Worm (Caenorhabditis elegans): ENCODE results near the gene str-221.

str-221 gene

ce11 chrV:1664921-1665320 lies 24.8 kb downstream of the str-221 start, which contains the start of gene K04F1.9:
K04F1.9 (plus strand) TSS chrV:1665221.
- TF ChIP-seq elt-3 (tag; optimal IDR thresholded peaks at IDR 0.05) = no peak
- no peak for TF ChIP-seq unc-98 (GFP tag; IDR thresholded peaks at IDR 0.05)
- TF ChIP-seq ceh-82 (tag; optimal IDR thresholded peaks at IDR 0.05) = no peak
- TF ChIP-seq unc-30 (tag; optimal IDR thresholded peaks at IDR 0.05) = no peak
- no peak for TF ChIP-seq fkh-8 (tag; optimal IDR thresholded peaks at IDR 0.05)
- TF ChIP-seq ztf-11 (tag; optimal IDR thresholded peaks at IDR 0.05) = no peak

DNA sequence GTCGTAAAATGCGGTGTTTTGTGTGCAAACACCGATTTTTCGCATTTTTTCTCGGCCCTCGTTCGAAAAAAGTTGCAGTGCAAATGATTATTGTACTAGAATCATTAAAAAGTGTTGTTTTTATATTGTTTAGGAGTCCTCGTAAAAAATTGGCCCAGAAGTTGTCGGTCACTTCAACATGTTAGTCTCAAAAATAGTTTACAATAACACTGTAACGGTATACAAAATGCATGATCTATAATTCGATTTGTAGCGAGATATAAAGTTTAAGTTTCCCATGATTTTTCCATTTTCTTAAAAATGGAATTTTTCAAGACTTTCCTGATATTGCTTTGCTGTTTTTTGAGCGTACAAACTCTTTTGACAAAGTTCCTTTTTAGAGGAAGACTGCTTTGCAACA lies 26.8 kb downstream of the str-221 start, which contains the start of gene K04F1.8:
TSS of gene K04F1.8 (plus strand) at position 301 of the 400 bp plus-strand sequence.
- no peak for TF ChIP-seq isw-1 (GFP tag; IDR thresholded peaks at IDR 0.05)
- no peak for TF ChIP-seq egl-27 (tag; optimal IDR thresholded peaks at IDR 0.05)
- TF ChIP-seq ceh-63 (GFP tag; optimal IDR thresholded peaks at IDR 0.05) = no peak

DNA sequence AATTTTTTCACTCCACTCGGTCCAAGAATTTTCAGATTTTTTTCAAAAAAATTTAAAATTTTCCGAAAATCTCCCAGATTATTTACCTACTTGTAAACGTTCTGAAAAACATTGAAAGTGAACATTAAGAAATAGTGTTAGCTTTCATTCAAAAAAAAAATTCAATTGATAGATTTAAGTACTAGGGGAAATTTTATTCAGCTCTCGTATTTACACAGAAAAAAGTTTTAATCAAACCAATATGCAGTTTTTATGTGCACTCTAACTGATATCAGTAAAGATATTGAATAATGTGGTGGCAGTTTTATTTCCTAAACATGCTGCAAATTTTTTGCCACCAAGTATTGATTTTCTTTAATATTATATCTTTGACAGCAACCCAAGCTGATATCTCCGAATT lies 28.1 kb downstream of the str-221 start, which contains the start of gene irld-42:
TSS of gene irld-42 (plus strand) at position 301 of the 400 bp plus-strand sequence.
- no peak for TF ChIP-seq ces-1 (GFP tag; optimal IDR thresholded peaks at IDR 0.05)
- no peak for TF ChIP-seq nhr-76 (tag; optimal IDR thresholded peaks at IDR 0.05)
- TF ChIP-seq lin-35 (GFP tag; optimal IDR thresholded peaks at IDR 0.05) = no peak
- TF ChIP-seq lin-13 (GFP tag; optimal IDR thresholded peaks at IDR 0.05) = no peak
- no peak for TF ChIP-seq unc-130 (tag; optimal IDR thresholded peaks at IDR 0.05)
- TF ChIP-seq ceh-82 (tag; optimal IDR thresholded peaks at IDR 0.05) = no peak
- TF ChIP-seq nhr-47 (tag; optimal IDR thresholded peaks at IDR 0.05) = no peak
- TF ChIP-seq C04F5.9 (tag; optimal IDR thresholded peaks at IDR 0.05) = no peak
- no peak for TF ChIP-seq nhr-90 (tag; optimal IDR thresholded peaks at IDR 0.05; ENCODE audit: poor library complexity)
- no peak for TF ChIP-seq rnt-1 (tag; optimal IDR thresholded peaks at IDR 0.05)

- TF ChIP-seq fos-1 (tag; optimal IDR thresholded peaks at IDR 0.05) (no peak), efl-1 (optimal IDR thresholded peaks at IDR 0.05) (no peak), efl-1 (GFP tag; optimal IDR thresholded peaks at IDR 0.05 in 1 of 2) (no peak), efl-3 (GFP tag; optimal IDR thresholded peaks at IDR 0.05) (no peak), ceh-90 (tag; optimal IDR thresholded peaks at IDR 0.05) (no peak), C34B4.2 (tag; optimal IDR thresholded peaks at IDR 0.05) (no peak), nhr-11 (tag; optimal IDR thresholded peaks at IDR 0.05) (no peak), egl-27 (tag; optimal IDR thresholded peaks at IDR 0.05) (no peak), nhr-47 (tag; optimal IDR thresholded peaks at IDR 0.05) (no peak), ztf-11 (tag; optimal IDR thresholded peaks at IDR 0.05) (no peak), lir-3 (tag; optimal IDR thresholded peaks at IDR 0.05; ENCODE audit: poor library complexity) (no peak), snu-23 (GFP tag; optimal IDR thresholded peaks at IDR 0.05) (no peak)
Measured at ce11 chrV:1678228-1678627, 38.1 kb downstream of the str-221 start, which contains the start of gene srw-98. srw-98 (minus strand) TSS chrV:1678328.

DNA sequence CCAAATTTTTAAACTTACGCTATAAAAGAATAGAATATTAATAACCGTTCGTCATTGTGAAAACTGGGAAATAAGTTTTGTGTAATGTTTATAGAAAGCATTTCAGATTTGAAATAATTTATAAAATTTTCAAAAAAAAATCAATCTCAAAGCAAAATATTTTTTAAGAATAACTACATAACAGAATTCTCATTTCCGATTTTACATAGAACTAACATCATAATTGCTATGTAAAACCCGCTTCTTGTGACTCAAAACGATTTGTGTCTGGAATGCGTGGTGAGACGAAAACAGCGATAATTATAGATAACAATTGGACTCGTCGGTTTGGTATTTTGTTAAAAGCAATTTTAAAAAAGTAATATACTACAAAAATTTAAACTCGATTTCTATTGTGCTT lies 40.7 kb downstream of the str-221 start, which contains the start of gene srw-91:
TSS of gene srw-91 (minus strand) at position 101 of the 400 bp plus-strand sequence.
- TF ChIP-seq vab-15 (tag; optimal IDR thresholded peaks at IDR 0.05) = no peak
- no peak for TF ChIP-seq tlp-1 (tag; optimal IDR thresholded peaks at IDR 0.05)
- no peak for TF ChIP-seq nhr-77 (tag; optimal IDR thresholded peaks at IDR 0.05)
- TF ChIP-seq sox-4 (tag; optimal IDR thresholded peaks at IDR 0.05) = no peak
- TF ChIP-seq ztf-11 (tag; optimal IDR thresholded peaks at IDR 0.05) = no peak
- no peak for TF ChIP-seq nhr-20 (tag; optimal IDR thresholded peaks at IDR 0.05)
- TF ChIP-seq ceh-90 (tag; optimal IDR thresholded peaks at IDR 0.05) = no peak
- no peak for TF ChIP-seq C34B4.2 (tag; optimal IDR thresholded peaks at IDR 0.05)

ce11 chrV:1682279-1682678 lies 42.2 kb downstream of the str-221 start, which contains the start of gene srh-3:
srh-3 (plus strand) TSS chrV:1682579.
- TF ChIP-seq hlh-17 (GFP tag; optimal IDR thresholded peaks at IDR 0.05; ENCODE audit: borderline replicate concordance) (no peak), mef-2 (tag; optimal IDR thresholded peaks at IDR 0.05) (no peak), xbp-1 (tag; optimal IDR thresholded peaks at IDR 0.05) (no peak), unc-130 (tag; optimal IDR thresholded peaks at IDR 0.05) (no peak), elt-3 (tag; optimal IDR thresholded peaks at IDR 0.05) (no peak), lin-13 (GFP tag; optimal IDR thresholded peaks at IDR 0.05) (no peak), alr-1 (tag; optimal IDR thresholded peaks at IDR 0.05; ENCODE audit: borderline replicate concordance) (no peak), unc-98 (GFP tag; IDR thresholded peaks at IDR 0.05) (no peak)
